Worm (Caenorhabditis elegans): ENCODE measurements around the gene bbs-8.

bbs-8 gene

ce11 chrV:6784853-6785492, 20.1 kb upstream of the bbs-8 start, which contains the start of the genes spn-4 and spe-39:
spn-4 (minus strand) TSS chrV:6784903.
spe-39 (plus strand) TSS chrV:6785451.
- no peak for TF ChIP-seq hnd-1 (tag; optimal IDR thresholded peaks at IDR 0.05)
- peak; percentile 71 for TF ChIP-seq F13C5.2 (tag; optimal IDR thresholded peaks at IDR 0.05)
- TF ChIP-seq ceh-36 (tag; optimal IDR thresholded peaks at IDR 0.05): no peak
- TF ChIP-seq scrt-1 (GFP tag; IDR thresholded peaks at IDR 0.05): no peak
- 0 out of 2 replicates have a peak, but pooled peaks have one; percentile 56 for TF ChIP-seq sea-1 (GFP tag; conservative IDR thresholded peaks at IDR 0.05)
- TF ChIP-seq aly-1 (tag; optimal IDR thresholded peaks at IDR 0.05): no peak
- TF ChIP-seq pes-1 (GFP tag; IDR thresholded peaks at IDR 0.05): no peak
- TF ChIP-seq flt-1 (GFP tag; IDR thresholded peaks at IDR 0.05): no peak
- no peak for TF ChIP-seq hmg-4 (GFP tag; optimal IDR thresholded peaks at IDR 0.05)
- no peak for TF ChIP-seq ama-1 (optimal IDR thresholded peaks at IDR 0.05)
- TF ChIP-seq tra-4 (tag; optimal IDR thresholded peaks at IDR 0.05): no peak
- TF ChIP-seq hmbx-1 (tag; optimal IDR thresholded peaks at IDR 0.05): no peak
- no peak for TF ChIP-seq tbx-37 (GFP tag; conservative IDR thresholded peaks at IDR 0.05)
- no peak for TF ChIP-seq tbx-11 (GFP tag; IDR thresholded peaks at IDR 0.05)
- TF ChIP-seq ceh-13 (GFP tag; optimal IDR thresholded peaks at IDR 0.05): peak; percentile 3
- TF ChIP-seq B0310.2 (tag; optimal IDR thresholded peaks at IDR 0.05): no peak
- TF ChIP-seq ets-7 (tag; optimal IDR thresholded peaks at IDR 0.05): peak; percentile 26

ce11 chrV:6783044-6783625, 18.3 kb upstream of the bbs-8 start:
- TF ChIP-seq ama-1 (optimal IDR thresholded peaks at IDR 0.05): no peak
- no peak for TF ChIP-seq tra-4 (tag; optimal IDR thresholded peaks at IDR 0.05)
- no peak for TF ChIP-seq tbx-37 (GFP tag; conservative IDR thresholded peaks at IDR 0.05)
- TF ChIP-seq flt-1 (GFP tag; IDR thresholded peaks at IDR 0.05): no peak
- no peak for TF ChIP-seq B0310.2 (tag; optimal IDR thresholded peaks at IDR 0.05)
- TF ChIP-seq ceh-36 (tag; optimal IDR thresholded peaks at IDR 0.05): no peak
- TF ChIP-seq ets-7 (tag; optimal IDR thresholded peaks at IDR 0.05): no peak
- no peak for TF ChIP-seq tbx-11 (GFP tag; IDR thresholded peaks at IDR 0.05)
- TF ChIP-seq pes-1 (GFP tag; IDR thresholded peaks at IDR 0.05): no peak
- TF ChIP-seq hnd-1 (tag; optimal IDR thresholded peaks at IDR 0.05): no peak
- TF ChIP-seq F13C5.2 (tag; optimal IDR thresholded peaks at IDR 0.05): no peak
- TF ChIP-seq scrt-1 (GFP tag; IDR thresholded peaks at IDR 0.05): no peak
- no peak for TF ChIP-seq sea-1 (GFP tag; conservative IDR thresholded peaks at IDR 0.05)

DNA sequence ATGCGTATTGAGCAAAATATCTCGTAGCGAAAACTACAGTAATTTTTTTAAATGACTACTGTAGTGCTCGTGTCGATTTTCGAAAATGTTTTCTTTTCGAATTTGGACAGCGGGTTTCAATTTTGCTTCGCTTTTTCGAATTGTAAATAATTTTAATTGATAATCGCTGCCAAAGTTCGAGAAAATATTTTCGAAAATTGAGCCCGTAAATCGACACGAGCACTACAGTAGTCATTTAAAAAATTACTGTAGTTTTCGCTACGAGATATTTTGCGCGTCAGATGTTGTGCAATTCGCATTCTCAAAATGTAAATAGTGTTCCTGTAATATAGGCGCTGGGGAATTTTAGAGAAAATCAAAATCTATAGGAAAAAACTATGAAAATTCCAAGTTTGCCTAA, 17.4 kb upstream of the bbs-8 start:
- TF ChIP-seq ceh-13 (GFP tag; optimal IDR thresholded peaks at IDR 0.05) (no peak), B0310.2 (tag; optimal IDR thresholded peaks at IDR 0.05) (no peak), tbx-37 (GFP tag; conservative IDR thresholded peaks at IDR 0.05) (no peak), tbx-11 (GFP tag; IDR thresholded peaks at IDR 0.05) (no peak), tra-4 (tag; optimal IDR thresholded peaks at IDR 0.05) (no peak), sea-1 (GFP tag; conservative IDR thresholded peaks at IDR 0.05) (no peak), hmbx-1 (tag; optimal IDR thresholded peaks at IDR 0.05) (no peak), hnd-1 (tag; optimal IDR thresholded peaks at IDR 0.05) (no peak), F13C5.2 (tag; optimal IDR thresholded peaks at IDR 0.05) (no peak), ama-1 (optimal IDR thresholded peaks at IDR 0.05) (no peak), ceh-36 (tag; optimal IDR thresholded peaks at IDR 0.05) (no peak), aly-1 (tag; optimal IDR thresholded peaks at IDR 0.05) (no peak), scrt-1 (GFP tag; IDR thresholded peaks at IDR 0.05) (no peak)

ce11 chrV:6780676-6781075, 15.8 kb upstream of the bbs-8 start:
- no peak for TF ChIP-seq hmg-4 (GFP tag; optimal IDR thresholded peaks at IDR 0.05)
- TF ChIP-seq pes-1 (GFP tag; IDR thresholded peaks at IDR 0.05): no peak
- no peak for TF ChIP-seq ets-7 (tag; optimal IDR thresholded peaks at IDR 0.05)

ce11 chrV:6780166-6780565, 15.3 kb upstream of the bbs-8 start, which contains the start of gene ZC404.15:
ZC404.15 (plus strand) TSS chrV:6780466.
- TF ChIP-seq tra-4 (tag; optimal IDR thresholded peaks at IDR 0.05) (no peak), sea-1 (GFP tag; conservative IDR thresholded peaks at IDR 0.05) (no peak), aly-1 (tag; optimal IDR thresholded peaks at IDR 0.05) (no peak), scrt-1 (GFP tag; IDR thresholded peaks at IDR 0.05) (no peak), hnd-1 (tag; optimal IDR thresholded peaks at IDR 0.05) (no peak), flt-1 (GFP tag; IDR thresholded peaks at IDR 0.05) (no peak), ceh-13 (GFP tag; optimal IDR thresholded peaks at IDR 0.05) (no peak), tbx-37 (GFP tag; conservative IDR thresholded peaks at IDR 0.05) (no peak), pes-1 (GFP tag; IDR thresholded peaks at IDR 0.05) (no peak), tbx-11 (GFP tag; IDR thresholded peaks at IDR 0.05) (no peak), hmg-4 (GFP tag; optimal IDR thresholded peaks at IDR 0.05) (no peak), ama-1 (optimal IDR thresholded peaks at IDR 0.05) (no peak), ets-7 (tag; optimal IDR thresholded peaks at IDR 0.05) (no peak), ceh-36 (tag; optimal IDR thresholded peaks at IDR 0.05) (no peak), B0310.2 (tag; optimal IDR thresholded peaks at IDR 0.05) (no peak), F13C5.2 (tag; optimal IDR thresholded peaks at IDR 0.05) (no peak), hmbx-1 (tag; optimal IDR thresholded peaks at IDR 0.05) (no peak)

DNA sequence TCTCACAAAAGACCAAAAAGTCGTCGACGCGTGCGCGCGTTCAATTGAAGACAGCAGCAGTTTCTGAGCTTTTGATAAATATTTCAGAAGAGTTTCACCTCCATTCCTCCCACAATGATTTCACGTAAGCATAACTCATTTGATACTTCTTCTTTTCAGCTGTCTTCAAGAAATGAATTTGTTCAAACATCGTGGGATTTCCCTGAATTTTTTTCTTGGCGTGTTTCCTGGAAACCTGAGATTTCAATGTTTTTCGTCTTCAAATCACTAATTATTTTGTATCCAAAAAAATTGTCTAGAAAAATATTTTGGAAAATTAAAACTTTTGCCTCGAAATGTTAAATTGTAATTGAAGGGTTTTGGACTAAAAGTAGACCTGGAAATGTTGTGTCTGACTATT, 13.6 kb upstream of the bbs-8 start:
- TF ChIP-seq tbx-11 (GFP tag; IDR thresholded peaks at IDR 0.05): no peak
- TF ChIP-seq hmg-4 (GFP tag; optimal IDR thresholded peaks at IDR 0.05): no peak
- TF ChIP-seq flt-1 (GFP tag; IDR thresholded peaks at IDR 0.05): no peak
- TF ChIP-seq aly-1 (tag; optimal IDR thresholded peaks at IDR 0.05): no peak
- no peak for TF ChIP-seq tbx-37 (GFP tag; conservative IDR thresholded peaks at IDR 0.05)
- no peak for TF ChIP-seq hmbx-1 (tag; optimal IDR thresholded peaks at IDR 0.05)
- no peak for TF ChIP-seq hnd-1 (tag; optimal IDR thresholded peaks at IDR 0.05)
- no peak for TF ChIP-seq ama-1 (optimal IDR thresholded peaks at IDR 0.05)
- no peak for TF ChIP-seq ets-7 (tag; optimal IDR thresholded peaks at IDR 0.05)
- no peak for TF ChIP-seq B0310.2 (tag; optimal IDR thresholded peaks at IDR 0.05)
- TF ChIP-seq scrt-1 (GFP tag; IDR thresholded peaks at IDR 0.05): no peak
- TF ChIP-seq F13C5.2 (tag; optimal IDR thresholded peaks at IDR 0.05): no peak
- no peak for TF ChIP-seq pes-1 (GFP tag; IDR thresholded peaks at IDR 0.05)
- no peak for TF ChIP-seq tra-4 (tag; optimal IDR thresholded peaks at IDR 0.05)
- no peak for TF ChIP-seq sea-1 (GFP tag; conservative IDR thresholded peaks at IDR 0.05)

- TF ChIP-seq pes-1 (GFP tag; IDR thresholded peaks at IDR 0.05) (no peak), tbx-37 (GFP tag; conservative IDR thresholded peaks at IDR 0.05) (no peak), hmbx-1 (tag; optimal IDR thresholded peaks at IDR 0.05) (no peak), hnd-1 (tag; optimal IDR thresholded peaks at IDR 0.05) (no peak), sea-1 (GFP tag; conservative IDR thresholded peaks at IDR 0.05) (no peak), scrt-1 (GFP tag; IDR thresholded peaks at IDR 0.05) (no peak), ceh-36 (tag; optimal IDR thresholded peaks at IDR 0.05) (no peak)
Observed at ce11 chrV:6775708-6776107, 10.8 kb upstream of the bbs-8 start, which contains the start of gene srh-28. srh-28 (minus strand) TSS chrV:6775808.
